Worm (Caenorhabditis elegans): ENCODE data around the gene akap-1.

akap-1 gene

DNA sequence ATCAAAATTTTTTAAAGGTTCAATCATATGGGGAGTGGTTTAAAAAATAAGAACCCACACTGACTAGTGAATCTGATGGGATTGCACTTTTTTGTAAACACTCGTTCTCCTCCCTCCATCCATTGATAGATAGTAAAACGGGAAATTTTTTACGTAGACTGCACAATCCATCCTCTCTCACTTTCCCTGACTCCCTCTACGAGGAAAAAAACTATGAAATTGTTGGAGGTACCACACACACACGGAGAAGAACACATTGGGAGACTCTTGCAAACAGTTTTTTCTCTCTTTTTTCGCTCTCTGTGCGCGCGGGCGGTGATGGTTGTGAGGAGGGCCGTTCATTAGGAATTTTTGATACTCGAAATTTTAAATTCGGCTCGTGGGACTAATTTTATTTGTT, 2.2 kb downstream of the akap-1 start:
- TF ChIP-seq pha-4 (tag; optimal IDR thresholded peaks at IDR 0.05) (peak; percentile 19), ztf-4 (tag; optimal IDR thresholded peaks at IDR 0.05) (no peak), skn-1 (tag; optimal IDR thresholded peaks at IDR 0.05) (no peak), nhr-67 (tag; optimal IDR thresholded peaks at IDR 0.05) (no peak), nhr-11 (tag; optimal IDR thresholded peaks at IDR 0.05) (no peak)

- TF ChIP-seq fkh-10 (GFP tag; optimal IDR thresholded peaks at IDR 0.05) (no peak), sea-2 (GFP tag; optimal IDR thresholded peaks at IDR 0.05) (no peak), lin-39 (tag; optimal IDR thresholded peaks at IDR 0.05) (no peak), unc-39 (tag; optimal IDR thresholded peaks at IDR 0.05) (no peak), egl-5 (tag; optimal IDR thresholded peaks at IDR 0.05) (peak; percentile 17)
These were observed 2.8 kb downstream of the akap-1 start for ce11 chrIII:6356007-6356406.

DNA sequence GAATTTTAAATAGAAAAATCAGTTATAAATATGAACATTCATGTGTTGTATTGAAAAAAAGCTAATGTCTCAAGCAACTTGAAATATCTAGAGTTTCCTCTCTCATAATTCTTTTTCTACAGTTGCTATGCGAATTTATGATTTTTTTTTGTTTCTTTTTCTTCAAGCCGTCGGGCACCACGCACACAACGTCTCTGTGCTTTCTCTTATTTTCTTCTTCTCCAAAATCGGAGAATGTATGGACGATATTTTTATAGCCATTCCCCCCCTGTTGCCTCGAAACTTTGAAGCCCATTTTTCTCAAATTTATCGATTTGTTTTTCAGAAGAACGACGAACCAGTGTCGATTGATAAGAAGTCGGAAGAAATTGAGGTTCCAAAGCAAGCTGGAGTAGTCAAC, 3.6 kb downstream of the akap-1 start:
- TF ChIP-seq ama-1 (optimal IDR thresholded peaks at IDR 0.05) (peak; percentile 11), zag-1 (tag; optimal IDR thresholded peaks at IDR 0.05) (no peak), nhr-11 (tag; optimal IDR thresholded peaks at IDR 0.05) (no peak)

ce11 chrIII:6358704-6359103, 5.5 kb downstream of the akap-1 start:
- TF ChIP-seq jun-1 (tag; optimal IDR thresholded peaks at IDR 0.05): no peak
- no peak for TF ChIP-seq pha-4 (tag; optimal IDR thresholded peaks at IDR 0.05)
- no peak for TF ChIP-seq nhr-23 (tag; optimal IDR thresholded peaks at IDR 0.05)
- no peak for TF ChIP-seq fkh-2 (tag; optimal IDR thresholded peaks at IDR 0.05)
- TF ChIP-seq fkh-10 (GFP tag; optimal IDR thresholded peaks at IDR 0.05): no peak
- TF ChIP-seq unc-39 (tag; optimal IDR thresholded peaks at IDR 0.05): no peak
- TF ChIP-seq egl-5 (tag; optimal IDR thresholded peaks at IDR 0.05): no peak
- no peak for TF ChIP-seq nhr-11 (tag; optimal IDR thresholded peaks at IDR 0.05)
- no peak for TF ChIP-seq nhr-28 (tag; optimal IDR thresholded peaks at IDR 0.05)
- TF ChIP-seq nhr-77 (tag; optimal IDR thresholded peaks at IDR 0.05): no peak
- TF ChIP-seq nfya-1 (tag; optimal IDR thresholded peaks at IDR 0.05; ENCODE audit: insufficient read depth): no peak
- TF ChIP-seq zag-1 (tag; optimal IDR thresholded peaks at IDR 0.05): no peak
- TF ChIP-seq R02D3.7 (tag; optimal IDR thresholded peaks at IDR 0.05): no peak
- TF ChIP-seq mdl-1 (tag; optimal IDR thresholded peaks at IDR 0.05): no peak

ce11 chrIII:6359171-6359854, 6.1 kb downstream of the akap-1 start:
- TF ChIP-seq nhr-25 (tag; optimal IDR thresholded peaks at IDR 0.05): peak; percentile 59
- peak; percentile 31 for TF ChIP-seq jun-1 (tag; optimal IDR thresholded peaks at IDR 0.05)
- TF ChIP-seq elt-1 (tag; optimal IDR thresholded peaks at IDR 0.05): no peak
- no peak for TF ChIP-seq mdl-1 (tag; optimal IDR thresholded peaks at IDR 0.05)

ce11 chrIII:6360114-6360513, 6.9 kb downstream of the akap-1 start:
- TF ChIP-seq nhr-43 (tag; optimal IDR thresholded peaks at IDR 0.05; ENCODE audit: poor library complexity, severe bottlenecking): peak; percentile 42
- peak; percentile 49 for TF ChIP-seq elt-1 (tag; optimal IDR thresholded peaks at IDR 0.05)
- TF ChIP-seq hmg-11 (tag; optimal IDR thresholded peaks at IDR 0.05): no peak
- TF ChIP-seq nfya-1 (tag; optimal IDR thresholded peaks at IDR 0.05; ENCODE audit: insufficient read depth): peak; percentile 42
- no peak for TF ChIP-seq nhr-11 (tag; optimal IDR thresholded peaks at IDR 0.05)
- no peak for TF ChIP-seq mdl-1 (tag; optimal IDR thresholded peaks at IDR 0.05)
- peak; percentile 44 for TF ChIP-seq lin-39 (tag; optimal IDR thresholded peaks at IDR 0.05)

DNA sequence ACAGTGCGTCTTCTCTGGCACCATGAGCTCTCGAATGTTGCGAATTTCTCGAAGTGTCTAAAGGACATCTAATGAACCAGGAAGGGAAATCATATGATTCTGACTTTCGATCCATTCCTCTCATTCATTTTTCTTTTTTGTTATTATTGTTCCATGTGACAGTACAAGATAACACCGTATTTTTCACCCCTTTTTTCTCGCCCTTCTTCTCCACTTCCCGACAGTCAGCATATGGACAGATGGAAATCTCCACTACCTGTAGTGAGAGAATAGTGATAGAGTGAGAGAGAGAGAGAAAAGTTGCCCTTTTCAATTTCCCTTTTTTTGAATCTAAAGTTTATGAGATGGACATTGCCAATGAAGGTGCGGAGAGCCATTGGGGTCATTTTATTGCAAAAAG, 7.6 kb downstream of the akap-1 start:
- TF ChIP-seq nhr-25 (tag; optimal IDR thresholded peaks at IDR 0.05) (no peak), pqm-1 (tag; optimal IDR thresholded peaks at IDR 0.05) (no peak), elt-1 (tag; optimal IDR thresholded peaks at IDR 0.05) (peak; percentile 24), ama-1 (optimal IDR thresholded peaks at IDR 0.05) (no peak), ztf-4 (tag; optimal IDR thresholded peaks at IDR 0.05) (no peak), nhr-28 (tag; optimal IDR thresholded peaks at IDR 0.05) (no peak), ztf-11 (tag; optimal IDR thresholded peaks at IDR 0.05) (no peak), mdl-1 (tag; optimal IDR thresholded peaks at IDR 0.05) (no peak), sea-2 (GFP tag; optimal IDR thresholded peaks at IDR 0.05) (no peak), nhr-76 (tag; optimal IDR thresholded peaks at IDR 0.05) (no peak), snpc-4 (tag; optimal IDR thresholded peaks at IDR 0.05) (no peak), pha-4 (tag; optimal IDR thresholded peaks at IDR 0.05) (no peak), nhr-77 (tag; optimal IDR thresholded peaks at IDR 0.05) (no peak), elt-2 (tag; optimal IDR thresholded peaks at IDR 0.05) (peak; percentile 61), nhr-43 (tag; optimal IDR thresholded peaks at IDR 0.05; ENCODE audit: poor library complexity, severe bottlenecking) (peak; percentile 29), daf-12 (tag; optimal IDR thresholded peaks at IDR 0.05) (no peak), ceh-28 (tag; optimal IDR thresholded peaks at IDR 0.05) (no peak), egl-27 (tag; optimal IDR thresholded peaks at IDR 0.05) (no peak), fos-1 (tag; optimal IDR thresholded peaks at IDR 0.05) (no peak), nhr-23 (tag; optimal IDR thresholded peaks at IDR 0.05) (peak; percentile 52), lsy-12 (tag; optimal IDR thresholded peaks at IDR 0.05) (no peak)
